Worm (Caenorhabditis elegans) whole organism, L1 larva: ENCODE measurements around the gene phf-33.

ENCODE experiments used
- C04F5.9 ChIP-seq: sonication (generic microtip); optimal IDR thresholded peaks from 2 replicates; lab custom pipeline; 2016; ENCODE audit warnings: missing genetic modification characterization, missing compliant biosample characterization
- C16A3.4 ChIP-seq: fragments of 150-350 bp; optimal IDR thresholded peaks from 2 replicates; lab custom pipeline; 2014; ENCODE audit warnings: missing biosample characterization, missing genetic modification characterization
- C34B4.2 ChIP-seq: sonication (generic microtip); optimal IDR thresholded peaks from 2 replicates; lab custom pipeline; 2017; ENCODE audit warnings: mild to moderate bottlenecking, missing genetic modification characterization, missing compliant biosample characterization
- F16B12.6 ChIP-seq: fragments of 150-350 bp; optimal IDR thresholded peaks from 2 replicates; lab custom pipeline; 2014; ENCODE audit warnings: missing biosample characterization, missing genetic modification characterization
- Y116A8C.19 ChIP-seq: sonication (generic microtip); optimal IDR thresholded peaks from 2 replicates; lab custom pipeline; 2016; ENCODE audit warnings: missing compliant biosample characterization, missing genetic modification characterization, borderline replicate concordance
- aha-1 ChIP-seq: fragments of 150-350 bp; optimal IDR thresholded peaks from 2 replicates; lab custom pipeline; 2014; ENCODE audit warnings: missing biosample characterization, missing genetic modification characterization
- alr-1 ChIP-seq: fragments of 200-800 bp; sonication (Bioruptor generic); optimal IDR thresholded peaks from 2 replicates; lab custom pipeline; 2018; ENCODE audit warnings: borderline replicate concordance, mild to moderate bottlenecking, missing genetic modification characterization, missing compliant biosample characterization
- aly-2 ChIP-seq: fragments of 150-350 bp; optimal IDR thresholded peaks from 2 replicates; lab custom pipeline; 2014; ENCODE audit warnings: missing biosample characterization, missing genetic modification characterization
- blmp-1 ChIP-seq: fragments of 150-350 bp; optimal IDR thresholded peaks from 2 replicates; lab custom pipeline; 2014; ENCODE audit warnings: missing biosample characterization, missing genetic modification characterization
- ceh-63 ChIP-seq: fragments of 200-800 bp; sonication (Bioruptor generic); optimal IDR thresholded peaks from 2 replicates; lab custom pipeline; 2018; ENCODE audit warnings: mild to moderate bottlenecking, missing genetic modification characterization, missing compliant biosample characterization
- dsc-1 ChIP-seq: sonication (generic microtip); optimal IDR thresholded peaks from 2 replicates; lab custom pipeline; 2016; ENCODE audit warnings: mild to moderate bottlenecking, missing genetic modification characterization, missing compliant biosample characterization
- efl-3 ChIP-seq: fragments of 200-800 bp; sonication (Bioruptor generic); optimal IDR thresholded peaks from 2 replicates; lab custom pipeline; 2018; ENCODE audit warnings: mild to moderate bottlenecking, missing genetic modification characterization, missing compliant biosample characterization
- elt-3 ChIP-seq, 6 experiments: fragments of 150-350 bp in 1 of 6; sonication (generic microtip); optimal IDR thresholded peaks; 2 replicates each; lab custom pipeline; 2017 to 2018; ENCODE audit warnings: missing biosample characterization in 6 of 6, missing genetic modification characterization in 6 of 6, inconsistent platforms in 1 of 6
- ets-5 ChIP-seq: fragments of 200-800 bp; sonication (Bioruptor generic); IDR thresholded peaks from 2 replicates; pipeline ENCODE4 v1.3.6; 2022; ENCODE audit warnings: missing genetic modification characterization, missing compliant biosample characterization
- fkh-4 ChIP-seq: sonication (generic microtip); optimal IDR thresholded peaks from 2 replicates; lab custom pipeline; 2016; ENCODE audit warnings: missing compliant biosample characterization, missing genetic modification characterization, borderline replicate concordance
- fos-1 ChIP-seq: fragments of 150-350 bp; optimal IDR thresholded peaks from 2 replicates; lab custom pipeline; 2014; ENCODE audit warnings: missing biosample characterization, missing genetic modification characterization
- hlh-4 ChIP-seq: sonication (generic microtip); optimal IDR thresholded peaks from 2 replicates; lab custom pipeline; 2016; ENCODE audit warnings: mild to moderate bottlenecking, missing genetic modification characterization, missing compliant biosample characterization
- irx-1 ChIP-seq: sonication (generic microtip); optimal IDR thresholded peaks from 2 replicates; lab custom pipeline; 2016; ENCODE audit warnings: missing genetic modification characterization, missing compliant biosample characterization
- isw-1 ChIP-seq: fragments of 200-800 bp; sonication (Bioruptor generic); IDR thresholded peaks from 2 replicates; pipeline ENCODE4 v1.3.6; 2022; ENCODE audit warnings: missing genetic modification characterization, missing compliant biosample characterization
- jun-1 ChIP-seq: fragments of 150-350 bp; optimal IDR thresholded peaks from 2 replicates; lab custom pipeline; 2014; ENCODE audit warnings: missing biosample characterization, missing genetic modification reagents, missing genetic modification characterization
- lin-13 ChIP-seq: fragments of 150-350 bp; optimal IDR thresholded peaks from 2 replicates; lab custom pipeline; 2014; ENCODE audit warnings: missing biosample characterization, missing genetic modification reagents, missing genetic modification characterization
- lin-14 ChIP-seq: fragments of 200-800 bp; sonication (Bioruptor generic); optimal IDR thresholded peaks from 2 replicates; lab custom pipeline; 2018; ENCODE audit warnings: mild to moderate bottlenecking, missing genetic modification characterization, moderate library complexity, missing compliant biosample characterization
- lin-15B ChIP-seq: fragments of 150-350 bp; sonication (generic microtip); optimal IDR thresholded peaks from 3 replicates; lab custom pipeline; 2014; ENCODE audit warnings: missing biosample characterization, missing genetic modification characterization
- lin-35 ChIP-seq, 2 experiments: fragments of 150-350 bp; optimal IDR thresholded peaks; 2 replicates each; lab custom pipeline; 2014; ENCODE audit warnings: missing biosample characterization in 2 of 2, missing genetic modification characterization in 2 of 2, missing genetic modification reagents in 2 of 2
- lin-39 ChIP-seq: fragments of 150-350 bp; optimal IDR thresholded peaks from 2 replicates; lab custom pipeline; 2014; ENCODE audit warnings: missing biosample characterization, missing genetic modification reagents, missing genetic modification characterization
- lir-3 ChIP-seq: sonication (generic microtip); optimal IDR thresholded peaks from 2 replicates; lab custom pipeline; 2016; ENCODE audit warnings: mild to moderate bottlenecking, missing genetic modification characterization, moderate library complexity, missing compliant biosample characterization; ENCODE audit not compliant: poor library complexity
- mab-9 ChIP-seq: fragments of 200-800 bp; sonication (Bioruptor generic); IDR thresholded peaks from 2 replicates; pipeline ENCODE4 v1.3.6; 2022; ENCODE audit warnings: missing genetic modification reagents, missing genetic modification characterization, missing compliant biosample characterization
- mdl-1 ChIP-seq, 2 experiments: fragments of 150-350 bp; optimal IDR thresholded peaks; 2 replicates each; lab custom pipeline; 2014 to 2017; ENCODE audit warnings: missing biosample characterization in 2 of 2, missing genetic modification characterization in 2 of 2, inconsistent platforms in 1 of 2
- mep-1 ChIP-seq: fragments of 150-350 bp; optimal IDR thresholded peaks from 2 replicates; lab custom pipeline; 2014; ENCODE audit warnings: missing biosample characterization, missing genetic modification characterization
- nhr-20 ChIP-seq: sonication (generic microtip); optimal IDR thresholded peaks from 2 replicates; lab custom pipeline; 2016; ENCODE audit warnings: mild to moderate bottlenecking, missing genetic modification characterization, missing compliant biosample characterization
- nhr-237 ChIP-seq: fragments of 150-350 bp; optimal IDR thresholded peaks from 2 replicates; lab custom pipeline; 2014; ENCODE audit warnings: missing biosample characterization, missing genetic modification characterization
- nhr-28 ChIP-seq: fragments of 150-350 bp; optimal IDR thresholded peaks from 2 replicates; lab custom pipeline; 2014; ENCODE audit warnings: missing biosample characterization, missing genetic modification characterization
- nhr-71 ChIP-seq: sonication (generic microtip); optimal IDR thresholded peaks from 2 replicates; lab custom pipeline; 2016; ENCODE audit warnings: mild to moderate bottlenecking, missing genetic modification characterization, moderate library complexity, missing compliant biosample characterization
- nhr-76 ChIP-seq: sonication (generic microtip); optimal IDR thresholded peaks from 2 replicates; lab custom pipeline; 2017; ENCODE audit warnings: missing biosample characterization, missing genetic modification characterization
- nhr-77 ChIP-seq: fragments of 150-350 bp; optimal IDR thresholded peaks from 2 replicates; lab custom pipeline; 2014; ENCODE audit warnings: missing biosample characterization, missing genetic modification characterization
- nhr-84 ChIP-seq: sonication (generic microtip); optimal IDR thresholded peaks from 2 replicates; lab custom pipeline; 2017; ENCODE audit warnings: missing biosample characterization, missing genetic modification characterization
- nhr-85 ChIP-seq: sonication (generic microtip); peaks from one replicate; lab custom pipeline; 2016; ENCODE audit warnings: missing genetic modification characterization, inconsistent platforms, missing compliant biosample characterization
- nhr-90 ChIP-seq: sonication (generic microtip); optimal IDR thresholded peaks from 2 replicates; lab custom pipeline; 2016; ENCODE audit warnings: mild to moderate bottlenecking, missing genetic modification characterization, missing compliant biosample characterization; ENCODE audit not compliant: poor library complexity
- pax-3 ChIP-seq: fragments of 200-800 bp; sonication (Bioruptor generic); optimal IDR thresholded peaks from 2 replicates; lab custom pipeline; 2018; ENCODE audit warnings: mild to moderate bottlenecking, missing genetic modification characterization, moderate library complexity, missing compliant biosample characterization
- snpc-4 ChIP-seq: fragments of 150-350 bp; optimal IDR thresholded peaks from 2 replicates; lab custom pipeline; 2014; ENCODE audit warnings: missing biosample characterization, missing genetic modification characterization
- snu-23 ChIP-seq: sonication (generic microtip); optimal IDR thresholded peaks from 2 replicates; lab custom pipeline; 2016; ENCODE audit warnings: missing genetic modification characterization, missing compliant biosample characterization
- sox-4 ChIP-seq: sonication (generic microtip); optimal IDR thresholded peaks from 2 replicates; lab custom pipeline; 2016; ENCODE audit warnings: missing genetic modification characterization, missing compliant biosample characterization
- sptf-1 ChIP-seq: fragments of 150-350 bp; optimal IDR thresholded peaks from 2 replicates; lab custom pipeline; 2014; ENCODE audit warnings: missing biosample characterization, missing genetic modification characterization
- sup-37 ChIP-seq: fragments of 200-800 bp; sonication (Bioruptor generic); optimal IDR thresholded peaks from 2 replicates; lab custom pipeline; 2018; ENCODE audit warnings: mild to moderate bottlenecking, missing genetic modification characterization, missing compliant biosample characterization
- unc-30 ChIP-seq: sonication (generic microtip); optimal IDR thresholded peaks from 2 replicates; lab custom pipeline; 2017; ENCODE audit warnings: missing biosample characterization, missing genetic modification characterization
- unc-62 ChIP-seq: fragments of 150-350 bp; optimal IDR thresholded peaks from 2 replicates; lab custom pipeline; 2014; ENCODE audit warnings: missing biosample characterization, missing genetic modification reagents, missing genetic modification characterization
- unc-98 ChIP-seq: fragments of 200-800 bp; sonication (Bioruptor generic); IDR thresholded peaks from 2 replicates; pipeline ENCODE4 v1.3.6; 2022; ENCODE audit warnings: missing genetic modification characterization, missing compliant biosample characterization
- xbp-1 ChIP-seq: sonication (generic microtip); optimal IDR thresholded peaks from 2 replicates; lab custom pipeline; 2016; ENCODE audit warnings: missing genetic modification characterization, missing compliant biosample characterization
- zag-1 ChIP-seq: fragments of 150-350 bp; optimal IDR thresholded peaks from 2 replicates; lab custom pipeline; 2014; ENCODE audit warnings: missing biosample characterization, missing genetic modification characterization
- ztf-4 ChIP-seq: fragments of 150-350 bp; optimal IDR thresholded peaks from 2 replicates; lab custom pipeline; 2014; ENCODE audit warnings: missing biosample characterization, missing genetic modification characterization

The phf-33 gene

ce11 chrX:13251354-13251843 is 27.4 kb downstream of the phf-33 start (continued):
- peak; percentile 84 for TF ChIP-seq snu-23 (GFP tag; lab: Kevin White, UChicago)
- TF ChIP-seq ztf-4 (tag; lab: Kevin White, UChicago), result peak; percentile 9
- no peak for TF ChIP-seq hlh-4 (tag; lab: Kevin White, UChicago)
- TF ChIP-seq snpc-4 (tag; lab: Kevin White, UChicago), result peak; percentile 17
- TF ChIP-seq dsc-1 (tag; lab: Kevin White, UChicago), result peak; percentile 56
- peak; percentile 64 to 74 for TF ChIP-seq lin-35 (GFP tag; optimal IDR thresholded peaks at IDR 0.05; lab: Kevin White, UChicago)
- TF ChIP-seq mep-1 (tag; lab: Kevin White, UChicago), result peak; percentile 85
- TF ChIP-seq nhr-90 (tag; lab: Kevin White, UChicago), result peak; percentile 19
- TF ChIP-seq nhr-84, result no peak
- peak; percentile 35 for TF ChIP-seq irx-1 (tag; lab: Kevin White, UChicago)
- TF ChIP-seq blmp-1, result peak; percentile 49
- peak; percentile 54 for TF ChIP-seq C16A3.4 (tag; lab: Kevin White, UChicago)
- TF ChIP-seq unc-62 (GFP tag; lab: Kevin White, UChicago), result no peak
- TF ChIP-seq C34B4.2 (tag; lab: Kevin White, UChicago), result no peak
- TF ChIP-seq elt-3 (tag; optimal IDR thresholded peaks at IDR 0.05; lab: Kevin White, UChicago), result peak in 2 of 6 experiments; percentile 8 to 28
- TF ChIP-seq isw-1, result no peak; the same call in none of the 2 replicates
- TF ChIP-seq F16B12.6 (tag; lab: Kevin White, UChicago), result no peak
- TF ChIP-seq sup-37 (GFP tag; lab: Kevin White, UChicago), result no peak
- 0 out of 2 replicates have a peak, but pooled peaks have one; percentile 19 for TF ChIP-seq mab-9 (GFP tag; lab: Robert Waterston, UW)
- no peak for TF ChIP-seq nhr-28 (tag; lab: Kevin White, UChicago)
- TF ChIP-seq xbp-1, result peak; percentile 62
- TF ChIP-seq lin-13 (GFP tag; lab: Kevin White, UChicago), result peak; percentile 25
- peak; percentile 41 for TF ChIP-seq jun-1 (tag; lab: Kevin White, UChicago)
- no peak for TF ChIP-seq lin-15B (tag; lab: Kevin White, UChicago)
- TF ChIP-seq lin-14, result peak; percentile 96
- TF ChIP-seq pax-3 (tag; lab: Kevin White, UChicago), result no peak
- TF ChIP-seq nhr-85 (tag; lab: Kevin White, UChicago), result peak; percentile 87
- no peak for TF ChIP-seq fkh-4 (tag; lab: Kevin White, UChicago)
- TF ChIP-seq aha-1 (tag; lab: Kevin White, UChicago), result peak; percentile 26
- TF ChIP-seq zag-1 (tag; lab: Kevin White, UChicago), result no peak
- peak; percentile 86 to 97 for TF ChIP-seq mdl-1 (tag; optimal IDR thresholded peaks at IDR 0.05; lab: Kevin White, UChicago)
- no peak for TF ChIP-seq Y116A8C.19 (tag; lab: Kevin White, UChicago)
- TF ChIP-seq sptf-1 (tag; lab: Kevin White, UChicago), result no peak
- TF ChIP-seq ets-5 (GFP tag; lab: Robert Waterston, UW), result no peak
- TF ChIP-seq efl-3 (GFP tag; lab: Kevin White, UChicago), result no peak
- TF ChIP-seq nhr-237 (tag; lab: Kevin White, UChicago), result peak; percentile 28
- TF ChIP-seq nhr-20 (tag; lab: Kevin White, UChicago), result peak; percentile 89
- no peak for TF ChIP-seq lin-39 (tag; lab: Kevin White, UChicago)

- TF ChIP-seq unc-30 (tag; lab: Kevin White, UChicago) (no peak), hlh-4 (tag; lab: Kevin White, UChicago) (no peak), nhr-71 (tag; lab: Kevin White, UChicago) (peak; percentile 74), pax-3 (tag; lab: Kevin White, UChicago) (no peak), irx-1 (tag; lab: Kevin White, UChicago) (no peak), ceh-63 (GFP tag; lab: Kevin White, UChicago) (no peak), isw-1 (no peak), sptf-1 (tag; lab: Kevin White, UChicago) (no peak), nhr-28 (tag; lab: Kevin White, UChicago) (no peak), nhr-76 (tag; lab: Kevin White, UChicago) (no peak), ztf-4 (tag; lab: Kevin White, UChicago) (no peak), aly-2 (no peak), zag-1 (tag; lab: Kevin White, UChicago) (no peak), alr-1 (no peak), elt-3 (tag; optimal IDR thresholded peaks at IDR 0.05; lab: Kevin White, UChicago) (peak in 5 of 6 experiments; percentile 37 to 85 (median 79)), xbp-1 (no peak), snpc-4 (tag; lab: Kevin White, UChicago) (no peak), ets-5 (GFP tag; lab: Robert Waterston, UW) (no peak), Y116A8C.19 (tag; lab: Kevin White, UChicago) (no peak), sox-4 (tag; lab: Kevin White, UChicago) (no peak), unc-98 (no peak), F16B12.6 (tag; lab: Kevin White, UChicago) (no peak), fos-1 (tag; lab: Kevin White, UChicago) (no peak), nhr-77 (tag; lab: Kevin White, UChicago) (peak; percentile 64), lir-3 (tag; lab: Kevin White, UChicago) (no peak), C04F5.9 (tag; lab: Kevin White, UChicago) (no peak)
These were observed 28.6 kb downstream of the phf-33 start for ce11 chrX:13250163-13250562.
